Worm (Caenorhabditis elegans) whole organism, mixed stage, embryonic: Measurements from ENCODE around the gene algn-6.

Source experiments
- blmp-1 ChIP-seq: fragments of 150-350 bp; optimal IDR thresholded peaks from 2 replicates; lab custom pipeline; 2014; ENCODE audit warnings: missing biosample characterization, missing genetic modification characterization
- elt-1 ChIP-seq: sonication (generic microtip); optimal IDR thresholded peaks from 2 replicates; lab custom pipeline; 2017; ENCODE audit warnings: missing genetic modification characterization, mild to moderate bottlenecking, missing compliant biosample characterization, antibody characterized with exemption, moderate library complexity, borderline replicate concordance; ENCODE audit not compliant: insufficient read depth
- lin-13 ChIP-seq: fragments of 150-350 bp; optimal IDR thresholded peaks from 2 replicates; lab custom pipeline; 2014; ENCODE audit warnings: missing biosample characterization, missing genetic modification characterization
- lsy-2 ChIP-seq: fragments of 150-350 bp; optimal IDR thresholded peaks from 2 replicates; lab custom pipeline; 2014; ENCODE audit warnings: missing biosample characterization, missing genetic modification characterization
- mep-1 ChIP-seq: fragments of 150-350 bp; optimal IDR thresholded peaks from 2 replicates; lab custom pipeline; 2017; ENCODE audit warnings: missing biosample characterization, missing genetic modification reagents, missing genetic modification characterization, inconsistent platforms
- nhr-2 ChIP-seq: fragments of 150-350 bp; optimal IDR thresholded peaks from 2 replicates; lab custom pipeline; 2014; ENCODE audit warnings: missing biosample characterization, missing genetic modification characterization
- sptf-1 ChIP-seq: sonication (generic microtip); optimal IDR thresholded peaks from 2 replicates; lab custom pipeline; 2017; ENCODE audit warnings: mild to moderate bottlenecking, missing genetic modification characterization, moderate library complexity, missing compliant biosample characterization
- tbx-8 ChIP-seq: fragments of 200-800 bp; sonication (Bioruptor generic); optimal IDR thresholded peaks from 2 replicates; lab custom pipeline; 2018; ENCODE audit warnings: mild to moderate bottlenecking, missing genetic modification characterization, moderate library complexity, missing compliant biosample characterization
- unc-120 ChIP-seq: sonication (generic microtip); optimal IDR thresholded peaks from 2 replicates; lab custom pipeline; 2017; ENCODE audit warnings: missing genetic modification characterization, missing compliant biosample characterization; ENCODE audit not compliant: poor library complexity, severe bottlenecking
- zip-8 ChIP-seq: fragments of 150-350 bp; optimal IDR thresholded peaks from 2 replicates; lab custom pipeline; 2014; ENCODE audit warnings: missing biosample characterization, missing genetic modification characterization
- ztf-11 ChIP-seq: fragments of 150-350 bp; optimal IDR thresholded peaks from 2 replicates; lab custom pipeline; 2014; ENCODE audit warnings: missing biosample characterization, missing genetic modification characterization

Gene algn-6

ce11 chrII:8086803-8087202 lies 47.2 kb downstream of the algn-6 start, which contains the start of gene K02C4.3:
Gene K02C4.3, minus strand, starts transcription at chrII:8086853.
- TF ChIP-seq blmp-1 (tag; lab: Kevin White, UChicago) (no peak), ztf-11 (tag; lab: Kevin White, UChicago) (no peak), lsy-2 (tag; lab: Kevin White, UChicago) (peak; percentile 63), unc-120 (tag; lab: Kevin White, UChicago) (no peak), lin-13 (tag; lab: Kevin White, UChicago) (no peak), zip-8 (no peak), mep-1 (tag; lab: Kevin White, UChicago) (peak; percentile 60), nhr-2 (no peak), sptf-1 (tag; lab: Kevin White, UChicago) (no peak), elt-1 (tag; lab: Kevin White, UChicago) (no peak), tbx-8 (no peak)
